Worm (Caenorhabditis elegans): ENCODE measurements around the gene gst-35.
"Not testable (repeated sequence)": the region's sequence is repeated elsewhere in the genome, so short reads cannot be mapped to it uniquely, and the experiment has no call there.

ce11 chrII:15171816-15172215 lies 13.4 kb downstream of the gst-35 start, which contains the start of gene gst-39:
- not testable (repeated sequence) for TF ChIP-seq mep-1 (tag; optimal IDR thresholded peaks at IDR 0.05); elt-3 (tag; optimal IDR thresholded peaks at IDR 0.05); nhr-28 (tag; optimal IDR thresholded peaks at IDR 0.05); lin-32 (GFP tag; optimal IDR thresholded peaks at IDR 0.05); pha-4 (tag; optimal IDR thresholded peaks at IDR 0.05); snpc-4 (tag; optimal IDR thresholded peaks at IDR 0.05)
